Fruit fly (Drosophila melanogaster) whole organism, prepupa: ENCODE results near the gene CG5382.
A peak's percentile ranks its signal among the peaks of the same experiment; 100 is the strongest.

ENCODE experiments used
- Blimp-1 ChIP-seq: fragments of 200-800 bp; sonication (Bioruptor generic); optimal IDR thresholded peaks from 3 replicates; lab custom pipeline; 2017; ENCODE audit warnings: missing biosample characterization, missing genetic modification characterization, mild to moderate bottlenecking, moderate library complexity, missing genetic modification reagents
- CG10631 ChIP-seq: fragments of 200-800 bp; sonication (Bioruptor generic); optimal IDR thresholded peaks from 2 replicates; lab custom pipeline; 2016; ENCODE audit warnings: missing biosample characterization, missing genetic modification characterization
- CG11294 ChIP-seq: fragments of 200-800 bp; sonication (Bioruptor generic); IDR thresholded peaks from 2 replicates; pipeline ENCODE4 v1.3.6; 2022; ENCODE audit warnings: missing biosample characterization, missing genetic modification characterization
- CG11762 ChIP-seq: fragments of 200-800 bp; sonication (Bioruptor generic); optimal IDR thresholded peaks from 3 replicates; lab custom pipeline; 2016; ENCODE audit warnings: missing biosample characterization, missing genetic modification characterization; ENCODE audit not compliant: insufficient read depth
- CG11902 ChIP-seq: fragments of 200-800 bp; sonication (Bioruptor generic); optimal IDR thresholded peaks from 3 replicates; lab custom pipeline; 2016; ENCODE audit warnings: missing biosample characterization, missing genetic modification characterization
- CG15336 ChIP-seq: fragments of 200-800 bp; sonication (Bioruptor generic); IDR thresholded peaks from 2 replicates; pipeline ENCODE4 v1.3.6; 2022; ENCODE audit warnings: missing biosample characterization, missing genetic modification characterization
- CG1621 ChIP-seq: fragments of 200-800 bp; sonication (Bioruptor generic); optimal IDR thresholded peaks from 3 replicates; lab custom pipeline; 2018; ENCODE audit warnings: missing biosample characterization, mild to moderate bottlenecking, missing genetic modification characterization
- CG16779 ChIP-seq: fragments of 200-800 bp; sonication (Bioruptor generic); optimal IDR thresholded peaks from 3 replicates; lab custom pipeline; 2017; ENCODE audit warnings: missing biosample characterization, mild to moderate bottlenecking, missing genetic modification characterization
- CG3032 ChIP-seq: fragments of 200-800 bp; optimal IDR thresholded peaks from 2 replicates; lab custom pipeline; 2019; ENCODE audit warnings: missing biosample characterization, mild to moderate bottlenecking, missing genetic modification characterization, moderate library complexity
- CG31627 ChIP-seq: fragments of 200-800 bp; sonication (Bioruptor generic); optimal IDR thresholded peaks from 3 replicates; lab custom pipeline; 2016; ENCODE audit warnings: missing biosample characterization, missing genetic modification characterization
- CG34406 ChIP-seq: fragments of 200-800 bp; sonication (Bioruptor generic); optimal IDR thresholded peaks from 3 replicates; lab custom pipeline; 2016; ENCODE audit warnings: missing biosample characterization, missing genetic modification characterization
- CG3919 ChIP-seq: fragments of 200-800 bp; sonication (Bioruptor generic); optimal IDR thresholded peaks from 3 replicates; lab custom pipeline; 2016; ENCODE audit warnings: missing biosample characterization, missing genetic modification characterization
- CG4318 ChIP-seq: fragments of 200-800 bp; sonication (Bioruptor generic); optimal IDR thresholded peaks from 3 replicates; lab custom pipeline; 2017; ENCODE audit warnings: missing biosample characterization, mild to moderate bottlenecking, missing genetic modification characterization
- CG6163 ChIP-seq: fragments of 200-800 bp; sonication (Bioruptor generic); IDR thresholded peaks from 3 replicates; pipeline ENCODE4 v1.3.6; 2022; ENCODE audit warnings: missing biosample characterization, missing genetic modification characterization
- CG6792 ChIP-seq: fragments of 200-800 bp; sonication (Bioruptor generic); optimal IDR thresholded peaks from 3 replicates; lab custom pipeline; 2016; ENCODE audit warnings: missing biosample characterization, missing genetic modification characterization
- CG6854 ChIP-seq: fragments of 200-800 bp; sonication (Bioruptor generic); optimal IDR thresholded peaks from 2 replicates; lab custom pipeline; 2017; ENCODE audit warnings: missing biosample characterization, mild to moderate bottlenecking, missing genetic modification characterization
- CG7368 ChIP-seq: fragments of 200-800 bp; sonication (Bioruptor generic); optimal IDR thresholded peaks from 3 replicates; lab custom pipeline; 2016; ENCODE audit warnings: missing biosample characterization, missing genetic modification characterization
- CG8119 ChIP-seq: fragments of 200-800 bp; sonication (Bioruptor generic); IDR thresholded peaks from 3 replicates; pipeline ENCODE4 v1.3.6; 2022; ENCODE audit warnings: missing biosample characterization, missing genetic modification characterization
- CG8319 ChIP-seq: fragments of 200-800 bp; sonication (Bioruptor generic); optimal IDR thresholded peaks from 3 replicates; lab custom pipeline; 2016; ENCODE audit warnings: missing biosample characterization, missing genetic modification characterization
- CG8632 ChIP-seq: fragments of 200-800 bp; sonication (Bioruptor generic); optimal IDR thresholded peaks from 3 replicates; lab custom pipeline; 2016; ENCODE audit warnings: missing biosample characterization, missing genetic modification characterization
- CG9139 ChIP-seq: fragments of 200-800 bp; sonication (Bioruptor generic); optimal IDR thresholded peaks from 3 replicates; lab custom pipeline; 2017; ENCODE audit warnings: missing biosample characterization, mild to moderate bottlenecking, missing genetic modification characterization
- Eip75B ChIP-seq: fragments of 200-800 bp; sonication (Bioruptor generic); optimal IDR thresholded peaks from 3 replicates; lab custom pipeline; 2016; ENCODE audit warnings: missing biosample characterization, missing genetic modification characterization
- Eip78C ChIP-seq: fragments of 200-800 bp; sonication (Bioruptor generic); peaks from one replicate; lab custom pipeline; 2016; ENCODE audit warnings: missing biosample characterization, missing genetic modification characterization
- Eip93F ChIP-seq: fragments of 200-800 bp; sonication (Bioruptor generic); optimal IDR thresholded peaks from 2 replicates; lab custom pipeline; 2016; ENCODE audit warnings: missing biosample characterization, mild to moderate bottlenecking, missing genetic modification characterization
- Ets21C ChIP-seq: fragments of 200-800 bp; sonication (Bioruptor generic); optimal IDR thresholded peaks from 3 replicates; lab custom pipeline; 2016; ENCODE audit warnings: missing biosample characterization, missing genetic modification characterization
- Ets96B ChIP-seq: fragments of 200-800 bp; optimal IDR thresholded peaks from 2 replicates; lab custom pipeline; 2019; ENCODE audit warnings: missing biosample characterization, mild to moderate bottlenecking, missing genetic modification characterization, moderate library complexity
- Gug ChIP-seq: fragments of 200-800 bp; sonication (Bioruptor generic); IDR thresholded peaks from 2 replicates; pipeline ENCODE4 v1.3.6; 2022; ENCODE audit warnings: missing biosample characterization, missing genetic modification characterization
- Hr38 ChIP-seq: sonication (Bioruptor generic); optimal IDR thresholded peaks from 2 replicates; lab custom pipeline; 2016; ENCODE audit warnings: missing biosample characterization, missing genetic modification characterization
- Hr39 ChIP-seq: fragments of 200-800 bp; sonication (Bioruptor generic); optimal IDR thresholded peaks from 2 replicates; lab custom pipeline; 2016; ENCODE audit warnings: missing biosample characterization, missing genetic modification characterization
- Hr4 ChIP-seq: fragments of 200-800 bp; sonication (Bioruptor generic); optimal IDR thresholded peaks from 3 replicates; lab custom pipeline; 2016; ENCODE audit warnings: missing biosample characterization, missing genetic modification characterization
- Lpt ChIP-seq: fragments of 200-800 bp; sonication (Bioruptor generic); optimal IDR thresholded peaks from 3 replicates; lab custom pipeline; 2016; ENCODE audit warnings: missing biosample characterization, missing genetic modification characterization
- OdsH ChIP-seq: fragments of 200-800 bp; sonication (Bioruptor generic); optimal IDR thresholded peaks from 3 replicates; lab custom pipeline; 2016; ENCODE audit warnings: missing biosample characterization, missing genetic modification characterization
- Smox ChIP-seq: fragments of 200-800 bp; sonication (Bioruptor generic); optimal IDR thresholded peaks from 3 replicates; lab custom pipeline; 2016; ENCODE audit warnings: missing biosample characterization, missing genetic modification characterization
- Sox102F ChIP-seq: fragments of 200-800 bp; sonication (Bioruptor generic); optimal IDR thresholded peaks from 2 replicates; lab custom pipeline; 2016; ENCODE audit warnings: missing biosample characterization, mild to moderate bottlenecking, missing genetic modification characterization
- Sox14 ChIP-seq: fragments of 200-800 bp; sonication (Bioruptor generic); optimal IDR thresholded peaks from 3 replicates; lab custom pipeline; 2016; ENCODE audit warnings: missing biosample characterization, missing genetic modification characterization
- achi ChIP-seq: fragments of 200-800 bp; sonication (Bioruptor generic); optimal IDR thresholded peaks from 3 replicates; lab custom pipeline; 2016; ENCODE audit warnings: missing biosample characterization, missing genetic modification characterization
- dac ChIP-seq: fragments of 200-800 bp; sonication (Bioruptor generic); optimal IDR thresholded peaks from 2 replicates; lab custom pipeline; 2017; ENCODE audit warnings: missing biosample characterization, mild to moderate bottlenecking, missing genetic modification characterization
- dsx ChIP-seq: fragments of 200-800 bp; optimal IDR thresholded peaks from 3 replicates; lab custom pipeline; 2019; ENCODE audit warnings: missing biosample characterization, mild to moderate bottlenecking, missing genetic modification characterization, moderate library complexity; ENCODE audit not compliant: poor library complexity, severe bottlenecking
- fd59A ChIP-seq: fragments of 200-800 bp; sonication (Bioruptor generic); optimal IDR thresholded peaks from 2 replicates; lab custom pipeline; 2017; ENCODE audit warnings: missing biosample characterization, mild to moderate bottlenecking, missing genetic modification characterization, missing genetic modification reagents
- fkh ChIP-seq: fragments of 200-800 bp; sonication (Bioruptor generic); optimal IDR thresholded peaks from 3 replicates; lab custom pipeline; 2017; ENCODE audit warnings: missing biosample characterization, mild to moderate bottlenecking, missing genetic modification characterization, moderate library complexity
- net ChIP-seq: fragments of 200-800 bp; sonication (Bioruptor generic); optimal IDR thresholded peaks from 3 replicates; lab custom pipeline; 2016; ENCODE audit warnings: missing biosample characterization, missing genetic modification characterization
- pdm3 ChIP-seq: fragments of 200-800 bp; sonication (Bioruptor generic); optimal IDR thresholded peaks from 3 replicates; lab custom pipeline; 2016; ENCODE audit warnings: missing biosample characterization, missing genetic modification characterization
- salr ChIP-seq, 2 experiments: fragments of 200-800 bp; sonication (Bioruptor generic); optimal IDR thresholded peaks; 3 replicates each; lab custom pipeline; 2016 to 2018; ENCODE audit warnings: missing biosample characterization in 2 of 2, missing genetic modification characterization in 2 of 2, mild to moderate bottlenecking in 1 of 2
- spab ChIP-seq: fragments of 200-800 bp; sonication (Bioruptor generic); optimal IDR thresholded peaks from 2 replicates; lab custom pipeline; 2017; ENCODE audit warnings: missing biosample characterization, mild to moderate bottlenecking, missing genetic modification characterization, missing genetic modification reagents
- svp ChIP-seq: fragments of 200-800 bp; sonication (Bioruptor generic); peaks from one replicate; lab custom pipeline; 2016; ENCODE audit warnings: missing biosample characterization, missing genetic modification characterization

Gene CG5382

DNA sequence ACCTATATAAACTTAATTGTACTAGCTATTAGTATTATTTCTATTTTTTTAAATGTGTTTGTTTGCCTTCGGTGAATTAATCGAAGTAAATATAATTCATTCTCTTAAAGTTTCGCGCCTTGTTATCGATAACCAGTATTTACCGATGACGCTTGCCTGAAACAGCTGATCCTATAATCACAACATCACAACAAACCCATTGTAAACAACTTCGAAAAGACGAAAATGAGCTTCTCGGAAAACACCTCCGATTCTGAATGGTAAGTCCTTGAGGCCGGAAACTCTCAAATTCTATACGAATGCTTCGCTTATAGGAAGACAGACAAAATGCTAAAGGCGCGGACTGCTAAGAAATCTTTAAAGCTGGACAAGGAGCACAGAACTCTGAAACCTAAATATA is 14.2 kb upstream of the CG5382 start, which contains the start of gene CG34149:
Gene CG34149 (plus strand): TSS at position 187 of the 400 bp plus-strand sequence.
- TF ChIP-seq CG3919 (GFP tag; lab: Kevin White, UChicago) (no peak), fkh (GFP tag; lab: Kevin White, UChicago) (peak; percentile 82)

DNA sequence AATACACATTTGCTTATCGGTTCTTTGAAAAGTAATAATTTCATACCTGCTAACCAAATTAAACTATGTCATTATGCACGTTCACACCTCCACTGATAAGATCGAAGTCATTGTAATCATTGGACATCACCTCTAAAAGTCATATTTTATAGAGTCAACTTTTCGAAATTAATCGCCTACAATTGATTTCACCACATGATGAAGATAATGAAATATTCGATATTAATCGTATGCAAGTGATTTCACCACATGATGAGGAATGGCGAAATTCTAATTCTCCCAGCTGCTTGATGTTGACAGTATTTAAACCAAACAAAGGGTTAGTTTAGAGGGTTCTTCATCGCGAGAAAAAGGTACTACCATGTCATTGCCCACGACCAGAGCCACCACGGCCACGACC is 9.9 kb upstream of the CG5382 start, which contains the start of gene CG18596:
Gene CG18596 (plus strand): TSS at position 250 of the 400 bp plus-strand sequence.
- TF ChIP-seq CG6792 (GFP tag; lab: Kevin White, UChicago) (no peak), CG11762 (GFP tag; lab: Kevin White, UChicago) (no peak), Hr38 (no peak), CG8119 (GFP tag; lab: Robert Waterston, UW) (no peak), CG16779 (tag; lab: Kevin White, UChicago) (no peak), CG31627 (no peak), CG10631 (GFP tag; lab: Kevin White, UChicago) (no peak), Sox102F (GFP tag; lab: Kevin White, UChicago) (no peak), Ets96B (no peak), Blimp-1 (GFP tag; lab: Kevin White, UChicago) (no peak)

DNA sequence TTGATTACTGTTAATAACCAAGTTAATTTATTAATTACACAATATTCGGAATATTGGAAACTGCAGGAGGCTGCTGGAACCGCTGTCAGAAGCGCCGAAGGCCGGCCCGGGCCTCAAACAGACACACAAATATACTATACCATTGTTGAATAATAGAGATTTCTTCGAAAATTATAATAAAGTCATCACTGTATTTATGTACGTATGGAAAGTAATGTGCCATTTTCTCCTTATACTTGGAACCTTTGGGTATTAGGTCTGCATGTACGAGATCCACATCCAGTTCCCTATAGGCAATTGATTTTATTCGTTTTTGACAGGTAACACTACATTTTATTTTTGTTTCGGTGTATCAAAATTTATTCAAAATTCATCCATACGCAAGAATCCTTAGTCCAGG is 6.8 kb upstream of the CG5382 start, which contains the start of gene CG7069:
Gene CG7069 (plus strand): TSS at position 301 of the 400 bp plus-strand sequence.
- TF ChIP-seq Eip93F (no peak), Eip78C (GFP tag; lab: Kevin White, UChicago) (no peak), Smox (GFP tag; lab: Kevin White, UChicago) (no peak), CG8319 (no peak), CG6854 (no peak), svp (GFP tag; lab: Kevin White, UChicago) (no peak), CG31627 (no peak), Gug (GFP tag; lab: Robert Waterston, UW) (no peak), fd59A (GFP tag; lab: Kevin White, UChicago) (no peak), dsx (GFP tag; lab: Kevin White, UChicago) (no peak), Lpt (no peak), dac (GFP tag; lab: Kevin White, UChicago) (no peak), Blimp-1 (GFP tag; lab: Kevin White, UChicago) (no peak), OdsH (GFP tag; lab: Kevin White, UChicago) (no peak), CG15336 (GFP tag; lab: Robert Waterston, UW) (no peak), CG16779 (tag; lab: Kevin White, UChicago) (no peak), Hr39 (GFP tag; lab: Kevin White, UChicago) (no peak), salr (GFP tag; optimal IDR thresholded peaks at IDR 0.05; lab: Kevin White, UChicago) (no peak), CG1621 (tag; lab: Kevin White, UChicago) (no peak)
- TF ChIP-seq, all 60 proteins: peak for 0

DNA sequence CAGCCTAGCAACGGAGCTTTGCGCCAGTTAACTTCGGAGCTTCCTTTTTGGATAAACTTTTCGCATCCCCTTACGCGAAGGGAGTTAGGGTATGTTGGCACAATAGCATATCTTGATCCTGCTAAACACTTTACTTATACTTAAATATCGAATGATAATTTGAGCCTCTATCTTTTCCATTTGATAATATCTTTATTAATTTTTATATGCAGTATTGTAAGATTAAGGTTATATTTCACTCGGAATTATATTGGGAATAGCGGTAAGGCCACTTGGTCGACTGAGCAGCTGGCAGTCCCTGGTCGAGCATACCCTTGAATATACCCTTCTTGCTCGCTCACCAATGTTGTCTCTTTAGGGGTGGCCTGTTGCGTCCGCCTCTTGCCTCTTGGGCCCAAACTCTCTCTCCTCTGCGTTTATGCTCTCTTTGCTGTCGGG is 3.0 kb upstream of the CG5382 start:
- peak; percentile 56 for TF ChIP-seq CG6792 (GFP tag; lab: Kevin White, UChicago)
- peak; percentile 74 for TF ChIP-seq Sox102F (GFP tag; lab: Kevin White, UChicago)
- peak; percentile 66 for TF ChIP-seq svp (GFP tag; lab: Kevin White, UChicago)
- peak; percentile 39 for TF ChIP-seq CG3032 (tag; lab: Kevin White, UChicago)
- TF ChIP-seq CG34406 (GFP tag; lab: Kevin White, UChicago) = peak; percentile 53
- peak; percentile 54 for TF ChIP-seq fkh (GFP tag; lab: Kevin White, UChicago)
- TF ChIP-seq achi (GFP tag; lab: Kevin White, UChicago) = peak; percentile 58
- peak; percentile 37 for TF ChIP-seq Hr39 (GFP tag; lab: Kevin White, UChicago)
- peak; percentile 62 for TF ChIP-seq CG6163 (GFP tag; lab: Robert Waterston, UW)
- no peak for TF ChIP-seq pdm3 (GFP tag; lab: Kevin White, UChicago)
- peak; percentile 52 for TF ChIP-seq CG8632 (GFP tag; lab: Kevin White, UChicago)
- TF ChIP-seq CG11902 (GFP tag; lab: Kevin White, UChicago) = peak; percentile 2
- peak; percentile 54 for TF ChIP-seq Hr4 (GFP tag; lab: Kevin White, UChicago)
- TF ChIP-seq CG9139 = no peak
- TF ChIP-seq CG11294 = peak; percentile 79
- TF ChIP-seq CG6854 = no peak
- TF ChIP-seq CG11762 (GFP tag; lab: Kevin White, UChicago) = peak; percentile 13
- peak; percentile 53 for TF ChIP-seq Lpt
- TF ChIP-seq Eip78C (GFP tag; lab: Kevin White, UChicago) = peak; percentile 89
- TF ChIP-seq net = peak; percentile 64
- peak; percentile 23 for TF ChIP-seq CG7368
- peak; percentile 43 for TF ChIP-seq spab (GFP tag; lab: Kevin White, UChicago)
- TF ChIP-seq OdsH (GFP tag; lab: Kevin White, UChicago) = peak; percentile 68
- no peak for TF ChIP-seq dac (GFP tag; lab: Kevin White, UChicago)
- no peak for TF ChIP-seq CG4318 (GFP tag; lab: Kevin White, UChicago)
- no peak for TF ChIP-seq CG1621 (tag; lab: Kevin White, UChicago)
- TF ChIP-seq Sox14 (GFP tag; lab: Kevin White, UChicago) = peak; percentile 38
- TF ChIP-seq Eip75B = peak; percentile 60
- no peak for TF ChIP-seq Ets21C (GFP tag; lab: Kevin White, UChicago)
